Worm (Caenorhabditis elegans): ENCODE data around the gene ztf-30.

ce11 chrIII:8611282-8611681 is 13.6 kb upstream of the ztf-30 start:
- TF ChIP-seq nhr-12 (tag; optimal IDR thresholded peaks at IDR 0.05) (no peak), unc-62 (GFP tag; optimal IDR thresholded peaks at IDR 0.05) (no peak), zag-1 (tag; optimal IDR thresholded peaks at IDR 0.05) (no peak), aly-2 (tag; optimal IDR thresholded peaks at IDR 0.05) (no peak), nhr-237 (tag; optimal IDR thresholded peaks at IDR 0.05) (no peak), ama-1 (optimal IDR thresholded peaks at IDR 0.05) (no peak), nhr-23 (tag; optimal IDR thresholded peaks at IDR 0.05) (no peak), tbx-2 (tag; optimal IDR thresholded peaks at IDR 0.05) (no peak), nhr-11 (tag; optimal IDR thresholded peaks at IDR 0.05) (no peak), elt-3 (tag; optimal IDR thresholded peaks at IDR 0.05) (no peak)
